Fruit fly (Drosophila melanogaster): ENCODE results near the gene CG32085.

The CG32085 gene

dm6 chr3L:11648410-11648809 lies 31.7 kb downstream of the CG32085 start, which contains the start of the genes RIOK1 and Polr3H (continued):
- TF ChIP-seq Eip74EF (GFP tag; optimal IDR thresholded peaks at IDR 0.05) (no peak), pnt (GFP tag; optimal IDR thresholded peaks at IDR 0.05) (peak; percentile 32), kah (GFP tag; optimal IDR thresholded peaks at IDR 0.05) (no peak), Ada2b (GFP tag; IDR thresholded peaks at IDR 0.05) (peak; percentile 60), gfzf (GFP tag; optimal IDR thresholded peaks at IDR 0.05) (peak; percentile 62), seq (GFP tag; IDR thresholded peaks at IDR 0.05) (no peak), dm (GFP tag; optimal IDR thresholded peaks at IDR 0.05) (peak; percentile 98), CG10565 (GFP tag; optimal IDR thresholded peaks at IDR 0.05) (peak; percentile 6), phol (tag; optimal IDR thresholded peaks at IDR 0.05) (peak; percentile 96), CG16863 (GFP tag; optimal IDR thresholded peaks at IDR 0.05) (peak; percentile 61), Xrp1 (GFP tag; IDR thresholded peaks at IDR 0.05) (peak; percentile 67; the same call in 1 of the 2 replicates), CG14667 (GFP tag; IDR thresholded peaks at IDR 0.05) (no peak; the same call in 1 of the 2 replicates), Sry-δ (GFP tag; optimal IDR thresholded peaks at IDR 0.05) (peak; percentile 62), CG17612 (GFP tag; IDR thresholded peaks at IDR 0.05) (0 out of 2 replicates have a peak, but pooled peaks have one; percentile 8), br (optimal IDR thresholded peaks at IDR 0.05) (no peak), CG9215 (GFP tag; IDR thresholded peaks at IDR 0.05) (peak; percentile 40; the same call in 1 of the 2 replicates), tgo (GFP tag; IDR thresholded peaks at IDR 0.05) (peak; percentile 74), pfk (GFP tag; optimal IDR thresholded peaks at IDR 0.05) (no peak), CG8944 (GFP tag; optimal IDR thresholded peaks at IDR 0.05) (peak; percentile 74), Lpt (GFP tag; optimal IDR thresholded peaks at IDR 0.05) (no peak), rib (GFP tag; IDR thresholded peaks at IDR 0.05) (0 out of 2 replicates have a peak, but pooled peaks have one; percentile 40), bowl (GFP tag; IDR thresholded peaks at IDR 0.05) (no peak), twi (tag; optimal IDR thresholded peaks at IDR 0.05) (no peak), Blimp-1 (GFP tag; optimal IDR thresholded peaks at IDR 0.05) (no peak), gce (GFP tag; IDR thresholded peaks at IDR 0.05) (no peak), Rx (GFP tag; IDR thresholded peaks at IDR 0.05) (no peak; the same call in 1 of the 2 replicates), row (GFP tag; IDR thresholded peaks at IDR 0.05) (peak; percentile 88), CG6254 (GFP tag; optimal IDR thresholded peaks at IDR 0.05) (peak; percentile 16), CG31365 (tag; optimal IDR thresholded peaks at IDR 0.05) (no peak), hth (optimal IDR thresholded peaks at IDR 0.05) (no peak), ro (GFP tag; IDR thresholded peaks at IDR 0.05) (no peak), CG10979 (tag; optimal IDR thresholded peaks at IDR 0.05) (peak; percentile 55), CG2129 (GFP tag; IDR thresholded peaks at IDR 0.05; ENCODE audit: partially characterized antibody) (no peak), Sin3A (optimal IDR thresholded peaks at IDR 0.05) (peak; percentile 73), CG3163 (GFP tag; optimal IDR thresholded peaks at IDR 0.05) (no peak), H15 (GFP tag; IDR thresholded peaks at IDR 0.05) (peak; percentile 33; the same call in 1 of the 3 replicates), CG16813 (GFP tag; IDR thresholded peaks at IDR 0.05; ENCODE audit: partially characterized antibody) (no peak), CG6654 (GFP tag; optimal IDR thresholded peaks at IDR 0.05) (no peak), CG7987 (GFP tag; optimal IDR thresholded peaks at IDR 0.05) (peak; percentile 7), CG2712 (tag; optimal IDR thresholded peaks at IDR 0.05) (no peak), scrt (GFP tag; optimal IDR thresholded peaks at IDR 0.05) (peak; percentile 64), dpn (GFP tag; optimal IDR thresholded peaks at IDR 0.05) (peak; percentile 80 to 83), az2 (GFP tag; optimal IDR thresholded peaks at IDR 0.05) (peak; percentile 79), CG1024 (GFP tag; IDR thresholded peaks at IDR 0.05) (0 out of 2 replicates have a peak, but pooled peaks have one; percentile 21), CG14965 (GFP tag; optimal IDR thresholded peaks at IDR 0.05; ENCODE audit: borderline replicate concordance) (peak; percentile 3), MESR4 (GFP tag; optimal IDR thresholded peaks at IDR 0.05) (peak; percentile 15), Kr (GFP tag; optimal IDR thresholded peaks at IDR 0.05) (no peak), CG10274 (GFP tag; optimal IDR thresholded peaks at IDR 0.05) (no peak), eve (GFP tag; optimal IDR thresholded peaks at IDR 0.05) (no peak), CG1792 (GFP tag; optimal IDR thresholded peaks at IDR 0.05) (peak; percentile 34), nerfin-2 (GFP tag; IDR thresholded peaks at IDR 0.05; ENCODE audit: partially characterized antibody) (no peak), CG18011 (GFP tag; optimal IDR thresholded peaks at IDR 0.05) (peak; percentile 59)

All from whole organism, embryonic.